Worm (Caenorhabditis elegans) whole organism, late embryonic: ENCODE results near the gene pmp-2.
A peak's percentile ranks its signal among the peaks of the same experiment; 100 is the strongest.
"Not testable (repeated sequence)": the region's sequence is repeated elsewhere in the genome, so short reads cannot be mapped to it uniquely, and the experiment has no call there.

ENCODE experiments used
- C38D4.7 ChIP-seq: fragments of 200-800 bp; sonication (Bioruptor generic); optimal IDR thresholded peaks from 2 replicates; lab custom pipeline; 2018; ENCODE audit warnings: mild to moderate bottlenecking, missing genetic modification characterization, moderate library complexity, missing compliant biosample characterization
- K02D7.2 ChIP-seq: sonication (generic microtip); optimal IDR thresholded peaks from 2 replicates; lab custom pipeline; 2017; ENCODE audit warnings: mild to moderate bottlenecking, missing genetic modification characterization, missing compliant biosample characterization
- Y22D7AL.16 ChIP-seq: sonication (generic microtip); optimal IDR thresholded peaks from 2 replicates; lab custom pipeline; 2016; ENCODE audit warnings: missing genetic modification characterization, missing compliant biosample characterization
- ceh-14 ChIP-seq: sonication (generic microtip); optimal IDR thresholded peaks from 2 replicates; lab custom pipeline; 2016; ENCODE audit warnings: missing genotype, missing genetic modification characterization, missing compliant biosample characterization
- ceh-18 ChIP-seq: sonication (generic microtip); optimal IDR thresholded peaks from 2 replicates; lab custom pipeline; 2016; ENCODE audit warnings: missing genetic modification characterization, missing compliant biosample characterization
- ceh-19 ChIP-seq: fragments of 200-800 bp; sonication (Bioruptor generic); optimal IDR thresholded peaks from 2 replicates; lab custom pipeline; 2018; ENCODE audit warnings: mild to moderate bottlenecking, missing genetic modification characterization, missing compliant biosample characterization
- ceh-2 ChIP-seq: sonication (generic microtip); optimal IDR thresholded peaks from 2 replicates; lab custom pipeline; 2016; ENCODE audit warnings: missing genotype, missing genetic modification characterization, missing compliant biosample characterization
- ceh-31 ChIP-seq: sonication (generic microtip); optimal IDR thresholded peaks from 2 replicates; lab custom pipeline; 2016; ENCODE audit warnings: missing genetic modification characterization, missing compliant biosample characterization
- ceh-45 ChIP-seq: fragments of 200-800 bp; sonication (Bioruptor generic); IDR thresholded peaks from 2 replicates; pipeline ENCODE4 v1.3.6; 2022; ENCODE audit warnings: missing genetic modification reagents, missing genetic modification characterization, missing compliant biosample characterization
- ceh-48 ChIP-seq: sonication (generic microtip); optimal IDR thresholded peaks from 2 replicates; lab custom pipeline; 2016; ENCODE audit warnings: missing genetic modification characterization, inconsistent platforms, missing compliant biosample characterization
- ceh-6 ChIP-seq: fragments of 200-800 bp; sonication (Bioruptor generic); optimal IDR thresholded peaks from 2 replicates; lab custom pipeline; 2018; ENCODE audit warnings: mild to moderate bottlenecking, missing genetic modification characterization, missing compliant biosample characterization
- ceh-9 ChIP-seq: sonication (generic microtip); optimal IDR thresholded peaks from 2 replicates; lab custom pipeline; 2016; ENCODE audit warnings: mild to moderate bottlenecking, missing genetic modification characterization, inconsistent platforms, missing compliant biosample characterization
- che-1 ChIP-seq: sonication (generic microtip); optimal IDR thresholded peaks from 2 replicates; lab custom pipeline; 2016; ENCODE audit warnings: mild to moderate bottlenecking, missing genetic modification characterization, missing compliant biosample characterization
- dmd-4 ChIP-seq: sonication (generic microtip); optimal IDR thresholded peaks from 2 replicates; lab custom pipeline; 2016; ENCODE audit warnings: borderline replicate concordance, missing genetic modification characterization, missing compliant biosample characterization
- elt-2 ChIP-seq: sonication (generic microtip); optimal IDR thresholded peaks from 2 replicates; lab custom pipeline; 2016; ENCODE audit warnings: missing genetic modification reagents, missing genetic modification characterization, missing compliant biosample characterization
- elt-4 ChIP-seq: sonication (generic microtip); optimal IDR thresholded peaks from 2 replicates; lab custom pipeline; 2016; ENCODE audit warnings: missing genetic modification characterization, missing compliant biosample characterization
- ets-4 ChIP-seq: sonication (generic microtip); optimal IDR thresholded peaks from 2 replicates; lab custom pipeline; 2016; ENCODE audit warnings: missing genetic modification characterization, missing compliant biosample characterization
- eyg-1 ChIP-seq: sonication (generic microtip); optimal IDR thresholded peaks from 2 replicates; lab custom pipeline; 2016; ENCODE audit warnings: missing genotype, missing genetic modification characterization, missing compliant biosample characterization
- fax-1 ChIP-seq: sonication (generic microtip); optimal IDR thresholded peaks from 2 replicates; lab custom pipeline; 2016; ENCODE audit warnings: missing genotype, missing genetic modification characterization, missing compliant biosample characterization
- hlh-13 ChIP-seq: fragments of 200-800 bp; sonication (Bioruptor generic); optimal IDR thresholded peaks from 2 replicates; lab custom pipeline; 2018; ENCODE audit warnings: mild to moderate bottlenecking, missing genetic modification characterization, missing compliant biosample characterization
- hlh-30 ChIP-seq: sonication (generic microtip); optimal IDR thresholded peaks from 2 replicates; lab custom pipeline; 2017; ENCODE audit warnings: antibody characterized with exemption, missing genetic modification characterization, missing compliant biosample characterization; ENCODE audit not compliant: insufficient read depth
- hlh-8 ChIP-seq: sonication (generic microtip); optimal IDR thresholded peaks from 2 replicates; lab custom pipeline; 2016; ENCODE audit warnings: missing genotype, missing genetic modification characterization, missing compliant biosample characterization
- lim-6 ChIP-seq: sonication (generic microtip); optimal IDR thresholded peaks from 2 replicates; lab custom pipeline; 2016; ENCODE audit warnings: missing genetic modification characterization, missing compliant biosample characterization
- lin-11 ChIP-seq: fragments of 200-800 bp; sonication (Bioruptor generic); optimal IDR thresholded peaks from 2 replicates; lab custom pipeline; 2018; ENCODE audit warnings: mild to moderate bottlenecking, missing genetic modification characterization, missing compliant biosample characterization
- mec-3 ChIP-seq: sonication (generic microtip); optimal IDR thresholded peaks from 2 replicates; lab custom pipeline; 2016; ENCODE audit warnings: borderline replicate concordance, missing genetic modification characterization, missing compliant biosample characterization
- nhr-11 ChIP-seq: fragments of 150-350 bp; optimal IDR thresholded peaks from 2 replicates; lab custom pipeline; 2014; ENCODE audit warnings: missing biosample characterization, missing genetic modification characterization
- nhr-232 ChIP-seq: sonication (generic microtip); optimal IDR thresholded peaks from 2 replicates; lab custom pipeline; 2016; ENCODE audit warnings: missing genetic modification characterization, missing compliant biosample characterization
- odd-2 ChIP-seq: sonication (generic microtip); optimal IDR thresholded peaks from 2 replicates; lab custom pipeline; 2017; ENCODE audit warnings: antibody characterized with exemption, mild to moderate bottlenecking, missing genetic modification characterization, missing compliant biosample characterization
- pag-3 ChIP-seq: sonication (generic microtip); optimal IDR thresholded peaks from 2 replicates; lab custom pipeline; 2016; ENCODE audit warnings: missing compliant biosample characterization, missing genetic modification characterization, borderline replicate concordance
- pat-9 ChIP-seq: fragments of 200-800 bp; sonication (Bioruptor generic); optimal IDR thresholded peaks from 2 replicates; lab custom pipeline; 2018; ENCODE audit warnings: mild to moderate bottlenecking, missing genetic modification characterization, moderate library complexity, missing compliant biosample characterization
- pqm-1 ChIP-seq: sonication (generic microtip); optimal IDR thresholded peaks from 2 replicates; lab custom pipeline; 2016; ENCODE audit warnings: missing genetic modification characterization, missing compliant biosample characterization
- rnt-1 ChIP-seq: sonication (generic microtip); optimal IDR thresholded peaks from 2 replicates; lab custom pipeline; 2016; ENCODE audit warnings: missing genetic modification characterization, missing compliant biosample characterization
- sdc-2 ChIP-seq: sonication (generic microtip); optimal IDR thresholded peaks from 2 replicates; lab custom pipeline; 2016; ENCODE audit warnings: missing genotype, missing genetic modification characterization, missing compliant biosample characterization
- sox-2 ChIP-seq: fragments of 200-800 bp; sonication (Bioruptor generic); IDR thresholded peaks from 2 replicates; pipeline ENCODE4 v1.3.6; 2022; ENCODE audit warnings: missing genetic modification reagents, missing genetic modification characterization, missing compliant biosample characterization
- sox-4 ChIP-seq: sonication (generic microtip); optimal IDR thresholded peaks from 2 replicates; lab custom pipeline; 2017; ENCODE audit warnings: mild to moderate bottlenecking, missing genetic modification characterization, inconsistent platforms, missing compliant biosample characterization
- tbx-2 ChIP-seq: sonication (generic microtip); optimal IDR thresholded peaks from 2 replicates; lab custom pipeline; 2016; ENCODE audit warnings: missing genetic modification characterization, missing compliant biosample characterization
- unc-86 ChIP-seq: sonication (generic microtip); optimal IDR thresholded peaks from 2 replicates; lab custom pipeline; 2016; ENCODE audit warnings: missing genetic modification characterization, missing compliant biosample characterization
- ztf-16 ChIP-seq: sonication (generic microtip); optimal IDR thresholded peaks from 2 replicates; lab custom pipeline; 2017; ENCODE audit warnings: missing genetic modification characterization, missing compliant biosample characterization

Gene pmp-2

DNA sequence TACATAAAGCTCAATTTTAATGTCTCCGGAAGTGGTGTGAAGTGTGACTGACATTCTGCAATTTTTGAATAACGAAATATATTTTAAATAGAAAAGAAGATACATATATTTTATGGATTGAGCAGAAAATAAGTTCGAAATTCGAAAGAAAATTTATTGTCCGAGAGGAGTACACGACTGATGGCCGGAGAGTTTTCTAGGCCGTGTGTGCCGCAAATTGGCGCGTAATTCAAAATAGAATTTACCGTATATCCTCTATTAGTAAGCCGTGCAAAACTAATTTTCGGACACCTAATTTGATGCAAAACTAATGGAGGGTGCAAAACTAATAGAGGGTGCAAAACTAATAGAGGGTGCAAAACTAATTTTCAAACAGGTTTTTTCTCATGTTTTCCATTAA is 25.7 kb upstream of the pmp-2 start, which contains the start of gene cyn-10 (continued):
- peak; percentile 39 for TF ChIP-seq ztf-16 (tag; lab: Kevin White, UChicago)
- no peak for TF ChIP-seq dmd-4 (tag; lab: Kevin White, UChicago)
- TF ChIP-seq lim-6 (tag; lab: Kevin White, UChicago) = peak; percentile 66
- no peak for TF ChIP-seq pat-9 (tag; lab: Kevin White, UChicago)
- no peak for TF ChIP-seq nhr-232 (tag; lab: Kevin White, UChicago)
- TF ChIP-seq ceh-14 (tag; lab: Kevin White, UChicago) = peak; percentile 80
- peak; percentile 95 for TF ChIP-seq ceh-31 (tag; lab: Kevin White, UChicago)
- TF ChIP-seq fax-1 (tag; lab: Kevin White, UChicago) = peak; percentile 69
- TF ChIP-seq ceh-19 (GFP tag; lab: Kevin White, UChicago) = peak; percentile 5
- TF ChIP-seq pag-3 (tag; lab: Kevin White, UChicago) = no peak
- TF ChIP-seq lin-11 (tag; lab: Kevin White, UChicago) = no peak
- peak; percentile 89 for TF ChIP-seq ets-4 (tag; lab: Kevin White, UChicago)
- peak; percentile 65 for TF ChIP-seq eyg-1 (tag; lab: Kevin White, UChicago)
- TF ChIP-seq rnt-1 (tag; lab: Kevin White, UChicago) = peak; percentile 80
- no peak for TF ChIP-seq elt-4 (tag; lab: Kevin White, UChicago)
- peak; percentile 44 for TF ChIP-seq hlh-13 (GFP tag; lab: Kevin White, UChicago)

DNA sequence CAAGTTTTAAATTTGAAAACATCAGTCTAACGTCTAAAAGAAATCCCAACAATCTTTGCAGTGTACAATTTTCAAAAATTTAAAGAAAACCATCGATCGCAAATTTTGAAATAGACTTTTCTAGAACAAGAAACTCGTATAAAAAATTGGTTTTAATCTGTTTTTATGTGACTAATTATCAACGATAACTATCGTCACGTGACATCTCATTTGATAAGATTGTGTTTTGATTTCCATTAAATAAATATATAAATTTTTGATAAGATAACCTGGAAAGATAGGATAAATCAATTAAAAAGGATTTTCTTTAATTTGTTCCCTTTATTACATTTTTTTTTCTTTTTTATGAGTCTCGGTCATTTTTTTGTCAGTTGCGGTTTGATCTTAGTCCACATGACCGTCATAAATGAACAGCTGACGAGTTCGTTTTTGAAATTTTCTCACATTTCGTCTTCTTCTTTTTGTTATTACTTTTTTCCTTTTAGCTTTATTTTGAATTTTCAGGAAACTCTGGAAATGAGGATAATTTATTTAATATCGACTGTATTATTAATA is 22.0 kb upstream of the pmp-2 start, which contains the start of gene asm-1:
Gene asm-1, plus strand, starts transcription at position 505 of the 555 bp plus-strand sequence.
- TF ChIP-seq elt-2 (tag; lab: Kevin White, UChicago) = peak; percentile 62
- no peak for TF ChIP-seq ceh-9 (tag; lab: Kevin White, UChicago)

DNA sequence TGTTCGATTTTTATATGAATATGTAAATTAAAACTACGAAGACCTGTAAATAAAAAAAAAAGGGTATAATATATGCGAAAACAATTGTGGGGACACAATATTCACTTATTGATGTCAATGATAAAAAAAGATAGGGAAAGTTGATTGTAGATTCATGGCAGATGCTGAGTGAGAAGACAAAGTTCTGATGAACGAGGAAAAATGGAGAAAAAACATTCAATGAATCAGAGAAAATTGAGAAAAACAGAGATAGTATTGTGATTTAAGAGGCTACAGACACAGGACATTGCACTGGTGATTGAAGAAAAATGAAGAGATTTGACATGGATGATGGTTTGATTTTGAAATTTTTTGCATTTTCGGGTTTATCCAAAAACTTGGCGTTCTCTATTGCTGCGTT is 21.1 kb upstream of the pmp-2 start:
- TF ChIP-seq ztf-16 (tag; lab: Kevin White, UChicago) = no peak
- TF ChIP-seq C38D4.7 (GFP tag; lab: Kevin White, UChicago) = no peak
- TF ChIP-seq ceh-45 = no peak
- no peak for TF ChIP-seq Y22D7AL.16 (tag; lab: Kevin White, UChicago)
- no peak for TF ChIP-seq ceh-19 (GFP tag; lab: Kevin White, UChicago)
- no peak for TF ChIP-seq ets-4 (tag; lab: Kevin White, UChicago)
- no peak for TF ChIP-seq ceh-9 (tag; lab: Kevin White, UChicago)
- no peak for TF ChIP-seq sox-4 (tag; lab: Kevin White, UChicago)
- no peak for TF ChIP-seq sox-2
- no peak for TF ChIP-seq ceh-18 (tag; lab: Kevin White, UChicago)
- TF ChIP-seq pqm-1 = no peak
- no peak for TF ChIP-seq ceh-2
- no peak for TF ChIP-seq K02D7.2 (tag; lab: Kevin White, UChicago)
- no peak for TF ChIP-seq odd-2
- no peak for TF ChIP-seq hlh-8 (tag; lab: Kevin White, UChicago)
- TF ChIP-seq ceh-6 (GFP tag; lab: Kevin White, UChicago) = no peak
- no peak for TF ChIP-seq elt-2 (tag; lab: Kevin White, UChicago)
- no peak for TF ChIP-seq nhr-11 (tag; lab: Kevin White, UChicago)
- no peak for TF ChIP-seq mec-3 (tag; lab: Kevin White, UChicago)

DNA sequence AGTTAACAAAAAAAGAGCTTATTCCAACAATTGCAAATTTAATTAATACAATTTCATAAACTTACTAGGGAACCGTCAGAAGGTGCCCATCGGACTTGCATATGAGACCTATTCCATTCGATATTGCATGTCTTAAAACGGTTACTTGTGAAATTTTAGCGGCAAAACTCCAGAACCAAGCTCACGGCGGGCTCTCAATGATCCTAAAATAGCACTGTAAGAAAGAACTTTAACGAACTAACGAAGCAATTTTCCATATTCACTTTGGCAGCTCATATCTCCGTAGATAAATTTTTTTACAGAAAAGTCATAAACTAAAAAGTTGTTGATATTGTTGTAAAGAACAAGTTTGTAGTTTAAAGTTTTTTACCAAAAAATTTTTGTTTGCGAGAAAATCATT is 20.1 kb upstream of the pmp-2 start, which contains the start of gene B0252.3:
Gene B0252.3, minus strand, starts transcription at position 101 of the 400 bp plus-strand sequence.
- not testable (repeated sequence) for TF ChIP-seq ceh-9 (tag; lab: Kevin White, UChicago); ets-4 (tag; lab: Kevin White, UChicago); unc-86

ce11 chrII:6901795-6902194 is 14.2 kb upstream of the pmp-2 start, which contains the start of gene psmd-9:
Gene psmd-9 (plus strand): TSS chrII:6902095.
- TF ChIP-seq odd-2 (no peak), tbx-2 (no peak), sdc-2 (tag; lab: Kevin White, UChicago) (no peak), hlh-13 (GFP tag; lab: Kevin White, UChicago) (no peak), che-1 (tag; lab: Kevin White, UChicago) (no peak), ceh-48 (tag; lab: Kevin White, UChicago) (no peak), ceh-14 (tag; lab: Kevin White, UChicago) (no peak), lin-11 (tag; lab: Kevin White, UChicago) (no peak), hlh-30 (tag; lab: Kevin White, UChicago) (no peak), eyg-1 (tag; lab: Kevin White, UChicago) (no peak)
